Worm (Caenorhabditis elegans) whole organism, early embryonic: Measurements from ENCODE around the gene mogs-1.

Source experiments
- aly-1 ChIP-seq: sonication (generic microtip); optimal IDR thresholded peaks from 2 replicates; lab custom pipeline; 2016; ENCODE audit warnings: missing genetic modification characterization, missing compliant biosample characterization
- ceh-36 ChIP-seq: sonication (generic microtip); optimal IDR thresholded peaks from 2 replicates; lab custom pipeline; 2016; ENCODE audit warnings: missing genetic modification characterization, inconsistent platforms, missing compliant biosample characterization
- hmg-4 ChIP-seq: fragments of 200-800 bp; sonication (Bioruptor generic); optimal IDR thresholded peaks from 2 replicates; lab custom pipeline; 2018; ENCODE audit warnings: mild to moderate bottlenecking, missing genetic modification characterization, missing compliant biosample characterization
- pes-1 ChIP-seq: fragments of 200-800 bp; sonication (Bioruptor generic); IDR thresholded peaks from 2 replicates; pipeline ENCODE4 v1.3.6; 2022; ENCODE audit warnings: missing genetic modification reagents, missing genetic modification characterization, missing compliant biosample characterization
- sea-1 ChIP-seq: fragments of 200-800 bp; sonication (Bioruptor generic); conservative IDR thresholded peaks from 2 replicates; pipeline ENCODE4 v1.3.6; 2022; ENCODE audit warnings: missing genetic modification characterization, missing compliant biosample characterization

ce11 chrIV:10985568-10986035 is 36.1 kb downstream of the mogs-1 start, which contains the start of gene cyb-2.1:
- TF ChIP-seq sea-1 (no peak), pes-1 (no peak), hmg-4 (GFP tag; lab: Kevin White, UChicago) (no peak), aly-1 (tag; lab: Kevin White, UChicago) (no peak), ceh-36 (tag; lab: Kevin White, UChicago) (no peak)
